Fruit fly (Drosophila melanogaster) whole organism, embryonic: ENCODE results near the gene Atg5.

Source experiments
- Adf1 ChIP-seq: fragments of 200-800 bp; sonication (Bioruptor generic); IDR thresholded peaks from 2 replicates; pipeline ENCODE4 v1.3.6; 2022; ENCODE audit warnings: missing biosample characterization, missing genetic modification characterization
- Aef1 ChIP-seq: fragments of 200-800 bp; sonication (Bioruptor generic); IDR thresholded peaks from 3 replicates; pipeline ENCODE4 v1.3.6; 2022; ENCODE audit warnings: missing biosample characterization, missing genetic modification characterization
- Awh ChIP-seq: fragments of 200-800 bp; sonication (Bioruptor generic); IDR thresholded peaks from 2 replicates; pipeline ENCODE4, ENCODE4 v1.3.6; 2022; ENCODE audit warnings: missing biosample characterization, missing genetic modification characterization
- CG10321 ChIP-seq: fragments of 200-800 bp; sonication (Bioruptor generic); IDR thresholded peaks from 2 replicates; pipeline ENCODE4 v1.3.6; 2022; ENCODE audit warnings: missing biosample characterization, missing genetic modification characterization
- CG12104 ChIP-seq: fragments of 200-800 bp; sonication (Bioruptor generic); optimal IDR thresholded peaks from 3 replicates; lab custom pipeline; 2016; ENCODE audit warnings: missing biosample characterization, missing genetic modification characterization
- CG12659 ChIP-seq: fragments of 200-800 bp; sonication (Bioruptor generic); optimal IDR thresholded peaks from 3 replicates; lab custom pipeline; 2017; ENCODE audit warnings: mild to moderate bottlenecking, missing biosample characterization, missing genetic modification reagents, missing genetic modification characterization
- CG14014 ChIP-seq: fragments of 200-800 bp; sonication (Bioruptor generic); IDR thresholded peaks from 2 replicates; pipeline ENCODE4 v1.3.6; 2022; ENCODE audit warnings: missing biosample characterization, missing genetic modification characterization
- CG16779 ChIP-seq: fragments of 200-800 bp; sonication (Bioruptor generic); IDR thresholded peaks from 2 replicates; pipeline ENCODE4 v1.3.6; 2022; ENCODE audit warnings: missing biosample characterization, missing genetic modification characterization
- CG18764 ChIP-seq: fragments of 200-800 bp; sonication (Bioruptor generic); optimal IDR thresholded peaks from 3 replicates; lab custom pipeline; 2016; ENCODE audit warnings: missing biosample characterization, missing genetic modification characterization
- CG2129 ChIP-seq: fragments of 200-800 bp; sonication (Bioruptor generic); IDR thresholded peaks from 2 replicates; pipeline ENCODE4 v1.3.6; 2022; ENCODE audit warnings: missing biosample characterization, missing genetic modification characterization; ENCODE audit not compliant: partially characterized antibody
- CG30403 ChIP-seq: fragments of 200-800 bp; sonication (Bioruptor generic); optimal IDR thresholded peaks from 3 replicates; lab custom pipeline; 2016; ENCODE audit warnings: missing biosample characterization, missing genetic modification characterization
- CG31365 ChIP-seq: fragments of 200-800 bp; sonication (Bioruptor generic); optimal IDR thresholded peaks from 2 replicates; lab custom pipeline; 2018; ENCODE audit warnings: missing biosample characterization, mild to moderate bottlenecking, missing genetic modification characterization
- CG3281 ChIP-seq: fragments of 200-800 bp; sonication (Bioruptor generic); optimal IDR thresholded peaks from 3 replicates; lab custom pipeline; 2017; ENCODE audit warnings: missing biosample characterization, mild to moderate bottlenecking, missing genetic modification characterization
- CG5953 ChIP-seq: fragments of 200-800 bp; sonication (Bioruptor generic); IDR thresholded peaks from 2 replicates; pipeline ENCODE4 v1.3.6; 2022; ENCODE audit warnings: missing biosample characterization, missing genetic modification characterization
- CG7271 ChIP-seq: fragments of 200-800 bp; sonication (Bioruptor generic); optimal IDR thresholded peaks from 2 replicates; lab custom pipeline; 2018; ENCODE audit warnings: missing biosample characterization, mild to moderate bottlenecking, missing genetic modification characterization, moderate library complexity
- CoRest ChIP-seq: fragments of 200-800 bp; sonication (Bioruptor generic); optimal IDR thresholded peaks from 3 replicates; lab custom pipeline; 2018; ENCODE audit warnings: missing biosample characterization, mild to moderate bottlenecking, missing genetic modification characterization, moderate library complexity
- Dek ChIP-seq: fragments of 200-800 bp; sonication (Bioruptor generic); optimal IDR thresholded peaks from 3 replicates; lab custom pipeline; 2019; ENCODE audit warnings: missing biosample characterization, mild to moderate bottlenecking, missing genetic modification characterization, moderate library complexity
- Dip3 ChIP-seq: fragments of 200-800 bp; sonication (Bioruptor generic); optimal IDR thresholded peaks from 3 replicates; lab custom pipeline; 2016; ENCODE audit warnings: missing biosample characterization, missing genetic modification characterization
- Drgx ChIP-seq: fragments of 200-800 bp; sonication (Bioruptor generic); IDR thresholded peaks from 2 replicates; pipeline ENCODE4 v1.3.6; 2022; ENCODE audit warnings: missing biosample characterization, missing genetic modification characterization
- E2f1 ChIP-seq: fragments of 200-800 bp; sonication (Bioruptor generic); IDR thresholded peaks from 2 replicates; pipeline ENCODE4 v1.3.6; 2022; ENCODE audit warnings: missing biosample characterization, missing genetic modification characterization
- Eip74EF ChIP-seq, 2 experiments: fragments of 200-800 bp in 1 of 2; fragments of >200 bp in 1 of 2; sonication (Bioruptor generic) in 1 of 2; optimal IDR thresholded peaks; 2 replicates each; lab custom pipeline; 2017 to 2019; ENCODE audit warnings: missing biosample characterization in 2 of 2, missing genetic modification characterization in 2 of 2, mild to moderate bottlenecking in 1 of 2, moderate library complexity in 1 of 2
- Hmr ChIP-seq: fragments of 200-800 bp; sonication (Bioruptor generic); optimal IDR thresholded peaks from 3 replicates; lab custom pipeline; 2017; ENCODE audit warnings: mild to moderate bottlenecking, missing biosample characterization, missing genetic modification reagents, missing genetic modification characterization
- MTF-1 ChIP-seq: fragments of 200-800 bp; sonication (Bioruptor generic); optimal IDR thresholded peaks from 2 replicates; lab custom pipeline; 2018; ENCODE audit warnings: missing biosample characterization, mild to moderate bottlenecking, missing genetic modification characterization, borderline replicate concordance
- Mes4 ChIP-seq: fragments of 200-800 bp; sonication (Bioruptor generic); optimal IDR thresholded peaks from 2 replicates; lab custom pipeline; 2016; ENCODE audit warnings: missing biosample characterization, missing genetic modification characterization
- NFAT ChIP-seq: fragments of 200-800 bp; sonication (Bioruptor generic); IDR thresholded peaks from 2 replicates; pipeline ENCODE4 v1.3.6; 2022; ENCODE audit warnings: missing biosample characterization, missing genetic modification characterization
- Optix ChIP-seq: fragments of 200-800 bp; sonication (Bioruptor generic); IDR thresholded peaks from 3 replicates; pipeline ENCODE4 v1.3.6; 2022; ENCODE audit warnings: missing biosample characterization, missing genetic modification characterization
- Sin3A ChIP-seq: fragments of >200 bp; optimal IDR thresholded peaks from 2 replicates; lab custom pipeline; 2018
- Sry-δ ChIP-seq: fragments of 200-800 bp; sonication (Bioruptor generic); optimal IDR thresholded peaks from 2 replicates; lab custom pipeline; 2016; ENCODE audit warnings: missing biosample characterization, missing genetic modification characterization
- Xbp1 ChIP-seq: fragments of 200-800 bp; sonication (Bioruptor generic); optimal IDR thresholded peaks from 3 replicates; lab custom pipeline; 2016; ENCODE audit warnings: missing biosample characterization, mild to moderate bottlenecking, missing genetic modification characterization
- az2 ChIP-seq: fragments of 200-800 bp; sonication (Bioruptor generic); optimal IDR thresholded peaks from 3 replicates; lab custom pipeline; 2016; ENCODE audit warnings: missing biosample characterization, missing genetic modification characterization
- bab2 ChIP-seq: fragments of 200-800 bp; sonication (Bioruptor generic); optimal IDR thresholded peaks from 2 replicates; lab custom pipeline; 2016; ENCODE audit warnings: missing biosample characterization, missing genetic modification characterization
- br ChIP-seq: fragments of >200 bp; optimal IDR thresholded peaks from 2 replicates; lab custom pipeline; 2017
- crol ChIP-seq: fragments of 200-800 bp; sonication (Bioruptor generic); IDR thresholded peaks from 2 replicates; pipeline ENCODE4 v1.3.6; 2022; ENCODE audit warnings: missing biosample characterization, missing genetic modification characterization
- cwo ChIP-seq: fragments of 200-800 bp; sonication (Bioruptor generic); optimal IDR thresholded peaks from 3 replicates; lab custom pipeline; 2017; ENCODE audit warnings: missing biosample characterization, missing genetic modification characterization, mild to moderate bottlenecking, moderate library complexity, missing genetic modification reagents
- danr ChIP-seq: fragments of 200-800 bp; sonication (Bioruptor generic); IDR thresholded peaks from 2 replicates; pipeline ENCODE4 v1.3.6; 2022; ENCODE audit warnings: missing biosample characterization, missing genetic modification characterization
- dimm ChIP-seq: fragments of 200-800 bp; sonication (Bioruptor generic); IDR thresholded peaks from 2 replicates; pipeline ENCODE4 v1.3.6; 2022; ENCODE audit warnings: missing biosample characterization, missing genetic modification characterization
- exex ChIP-seq: fragments of 200-800 bp; sonication (Bioruptor generic); optimal IDR thresholded peaks from 4 replicates; lab custom pipeline; 2018; ENCODE audit warnings: missing biosample characterization, mild to moderate bottlenecking, missing genetic modification characterization, moderate library complexity
- jing ChIP-seq: fragments of 200-800 bp; sonication (Bioruptor generic); optimal IDR thresholded peaks from 2 replicates; lab custom pipeline; 2018; ENCODE audit warnings: missing biosample characterization, mild to moderate bottlenecking, missing genetic modification characterization
- knrl ChIP-seq: fragments of 200-800 bp; sonication (Bioruptor generic); IDR thresholded peaks from 3 replicates; pipeline ENCODE4 v1.3.6; 2022; ENCODE audit warnings: missing biosample characterization, missing genetic modification characterization; ENCODE audit not compliant: partially characterized antibody
- lab ChIP-seq: fragments of 200-800 bp; sonication (Bioruptor generic); optimal IDR thresholded peaks from 3 replicates; lab custom pipeline; 2017; ENCODE audit warnings: missing biosample characterization, missing genetic modification characterization, mild to moderate bottlenecking, moderate library complexity, missing genetic modification reagents
- nau ChIP-seq: fragments of 200-800 bp; sonication (Bioruptor generic); optimal IDR thresholded peaks from 3 replicates; lab custom pipeline; 2017; ENCODE audit warnings: missing biosample characterization, mild to moderate bottlenecking, missing genetic modification characterization, missing genetic modification reagents
- phol ChIP-seq: fragments of 200-800 bp; sonication (Bioruptor generic); optimal IDR thresholded peaks from 3 replicates; lab custom pipeline; 2018; ENCODE audit warnings: missing biosample characterization, mild to moderate bottlenecking, missing genetic modification characterization, moderate library complexity
- sens-2 ChIP-seq: fragments of 200-800 bp; sonication (Bioruptor generic); IDR thresholded peaks from 2 replicates; pipeline ENCODE4 v1.3.6; 2022; ENCODE audit warnings: missing biosample characterization, missing genetic modification characterization
- sob ChIP-seq: fragments of 200-800 bp; sonication (Bioruptor generic); IDR thresholded peaks from 2 replicates; pipeline ENCODE4 v1.3.6; 2022; ENCODE audit warnings: missing biosample characterization, missing genetic modification characterization
- sug ChIP-seq: fragments of 200-800 bp; optimal IDR thresholded peaks from 2 replicates; lab custom pipeline; 2019; ENCODE audit warnings: missing biosample characterization, mild to moderate bottlenecking, missing genetic modification characterization, moderate library complexity
- unpg ChIP-seq: fragments of 200-800 bp; sonication (Bioruptor generic); optimal IDR thresholded peaks from 3 replicates; lab custom pipeline; 2018; ENCODE audit warnings: missing biosample characterization, mild to moderate bottlenecking, missing genetic modification characterization, moderate library complexity
- vvl ChIP-seq: fragments of 200-800 bp; sonication (Bioruptor generic); IDR thresholded peaks from 2 replicates; pipeline ENCODE4 v1.3.6; 2022; ENCODE audit warnings: missing biosample characterization, missing genetic modification characterization
- wdn ChIP-seq: fragments of 200-800 bp; sonication (Bioruptor generic); IDR thresholded peaks from 2 replicates; pipeline ENCODE4 v1.3.6; 2022; ENCODE audit warnings: missing biosample characterization, missing genetic modification characterization
- wek ChIP-seq: fragments of 200-800 bp; sonication (Bioruptor generic); optimal IDR thresholded peaks from 3 replicates; lab custom pipeline; 2018; ENCODE audit warnings: missing biosample characterization, mild to moderate bottlenecking, missing genetic modification characterization, moderate library complexity
- zen ChIP-seq: fragments of 200-800 bp; sonication (Bioruptor generic); optimal IDR thresholded peaks from 3 replicates; lab custom pipeline; 2018; ENCODE audit warnings: missing biosample characterization, mild to moderate bottlenecking, missing genetic modification characterization, moderate library complexity

Atg5 gene

dm6 chrX:7291850-7292499, 31.6 kb downstream of the Atg5 start (continued):
- TF ChIP-seq MTF-1 (peak; percentile 74), Xbp1 (GFP tag; lab: Kevin White, UChicago) (peak; percentile 78), Aef1 (no peak), E2f1 (GFP tag; lab: Robert Waterston, UW) (peak; percentile 62), CG31365 (no peak), Dek (tag; lab: Kevin White, UChicago) (no peak), az2 (GFP tag; lab: Kevin White, UChicago) (peak; percentile 82), phol (peak; percentile 90), br (no peak), sob (peak; percentile 67; the same call in 1 of the 2 replicates), vvl (GFP tag; lab: Robert Waterston, UW) (peak; percentile 92), dimm (no peak), knrl (GFP tag; lab: Robert Waterston, UW) (no peak), CG7271 (tag; lab: Kevin White, UChicago) (no peak), CG14014 (GFP tag; lab: Robert Waterston, UW) (peak; percentile 50; the same call in 1 of the 2 replicates), CG18764 (GFP tag; lab: Kevin White, UChicago) (peak; percentile 67), CoRest (tag; lab: Kevin White, UChicago) (peak; percentile 81), CG2129 (no peak), zen (peak; percentile 86), Dip3 (GFP tag; lab: Kevin White, UChicago) (no peak), bab2 (GFP tag; lab: Kevin White, UChicago) (peak; percentile 52), wek (GFP tag; lab: Kevin White, UChicago) (no peak), Eip74EF (GFP tag; optimal IDR thresholded peaks at IDR 0.05; lab: Kevin White, UChicago) (peak in 1 of 2 experiments; percentile 68), nau (GFP tag; lab: Kevin White, UChicago) (peak; percentile 34), CG10321 (GFP tag; lab: Robert Waterston, UW) (no peak), Hmr (no peak), danr (GFP tag; lab: Robert Waterston, UW) (peak; percentile 59; the same call in 1 of the 2 replicates), Drgx (GFP tag; lab: Robert Waterston, UW) (peak; percentile 69; the same call in 1 of the 2 replicates), NFAT (GFP tag; lab: Robert Waterston, UW) (no peak), unpg (GFP tag; lab: Kevin White, UChicago) (peak; percentile 86), jing (GFP tag; lab: Kevin White, UChicago) (peak; percentile 40), sens-2 (peak; percentile 77), Sry-δ (GFP tag; lab: Kevin White, UChicago) (no peak), Adf1 (GFP tag; lab: Robert Waterston, UW) (no peak), CG5953 (GFP tag; lab: Robert Waterston, UW) (peak; percentile 41), sug (tag; lab: Kevin White, UChicago) (no peak), crol (peak; percentile 39; the same call in 1 of the 2 replicates), wdn (no peak), CG12659 (peak; percentile 39), CG12104 (GFP tag; lab: Kevin White, UChicago) (peak; percentile 71), exex (no peak), Sin3A (no peak), Mes4 (GFP tag; lab: Kevin White, UChicago) (peak; percentile 70), CG16779 (GFP tag; lab: Robert Waterston, UW) (no peak), CG30403 (GFP tag; lab: Kevin White, UChicago) (peak; percentile 78), cwo (GFP tag; lab: Kevin White, UChicago) (peak; percentile 19), Optix (peak; percentile 39; the same call in 1 of the 3 replicates), lab (GFP tag; lab: Kevin White, UChicago) (peak; percentile 54), Awh (peak; percentile 47; the same call in 1 of the 2 replicates), CG3281 (GFP tag; lab: Kevin White, UChicago) (no peak)
